Fruit fly (Drosophila melanogaster): ENCODE results near the gene Adi1.

The Adi1 gene

dm6 chr3L:10630885-10631359 is 32.3 kb upstream of the Adi1 start, which contains the start of the genes CG42535, CG34001 and hay (continued):
- TF ChIP-seq bab2 (GFP tag; optimal IDR thresholded peaks at IDR 0.05) (peak; percentile 4), dpn (GFP tag; optimal IDR thresholded peaks at IDR 0.05) (no peak), sens-2 (GFP tag; IDR thresholded peaks at IDR 0.05) (no peak), slou (GFP tag; optimal IDR thresholded peaks at IDR 0.05) (no peak), hb (GFP tag; IDR thresholded peaks at IDR 0.05; ENCODE audit: partially characterized antibody) (no peak), CG30431 (GFP tag; optimal IDR thresholded peaks at IDR 0.05) (no peak), tin (GFP tag; optimal IDR thresholded peaks at IDR 0.05) (no peak), Mad (GFP tag; optimal IDR thresholded peaks at IDR 0.05) (no peak), bsh (GFP tag; optimal IDR thresholded peaks at IDR 0.05) (no peak), Hr39 (optimal IDR thresholded peaks at IDR 0.05) (no peak), psq (GFP tag; optimal IDR thresholded peaks at IDR 0.05) (no peak), CG10462 (GFP tag; optimal IDR thresholded peaks at IDR 0.05) (no peak), crol (GFP tag; IDR thresholded peaks at IDR 0.05) (no peak), tio (GFP tag; optimal IDR thresholded peaks at IDR 0.05) (no peak), btn (GFP tag; optimal IDR thresholded peaks at IDR 0.05) (no peak), Dref (GFP tag; IDR thresholded peaks at IDR 0.05) (peak; percentile 77), CG9797 (GFP tag; optimal IDR thresholded peaks at IDR 0.05) (peak; percentile 5), CG34224 (GFP tag; IDR thresholded peaks at IDR 0.05; ENCODE audit: partially characterized antibody) (peak; percentile 26; the same call in 1 of the 3 replicates), pzg (GFP tag; optimal IDR thresholded peaks at IDR 0.05) (peak; percentile 77), CG2120 (GFP tag; optimal IDR thresholded peaks at IDR 0.05) (peak; percentile 55), CG6854 (GFP tag; optimal IDR thresholded peaks at IDR 0.05) (no peak), CG17186 (GFP tag; optimal IDR thresholded peaks at IDR 0.05) (peak; percentile 55), Oaz (GFP tag; IDR thresholded peaks at IDR 0.05) (no peak), BEAF-32 (GFP tag; optimal IDR thresholded peaks at IDR 0.05) (peak; percentile 51), mam (GFP tag; optimal IDR thresholded peaks at IDR 0.05) (peak; percentile 22), hbn (GFP tag; IDR thresholded peaks at IDR 0.05; ENCODE audit: partially characterized antibody) (0 out of 2 replicates have a peak, but pooled peaks have one; percentile 12), CG7372 (GFP tag; IDR thresholded peaks at IDR 0.05) (no peak), CG8765 (GFP tag; IDR thresholded peaks at IDR 0.05) (no peak), cg (GFP tag; optimal IDR thresholded peaks at IDR 0.05) (no peak), CG2129 (GFP tag; IDR thresholded peaks at IDR 0.05; ENCODE audit: partially characterized antibody) (no peak), CG10209 (GFP tag; optimal IDR thresholded peaks at IDR 0.05) (no peak), Awh (GFP tag; IDR thresholded peaks at IDR 0.05) (no peak), phol (tag; optimal IDR thresholded peaks at IDR 0.05) (peak; percentile 43), Blimp-1 (GFP tag; optimal IDR thresholded peaks at IDR 0.05) (no peak), CoRest (tag; optimal IDR thresholded peaks at IDR 0.05) (peak; percentile 38), pho (GFP tag; optimal IDR thresholded peaks at IDR 0.05) (peak; percentile 11), pan (optimal IDR thresholded peaks at IDR 0.05) (no peak), pan (GFP tag; optimal IDR thresholded peaks at IDR 0.05 in 1 of 2, IDR thresholded peaks at IDR 0.05 in 1 of 2) (no peak), D19A (tag; optimal IDR thresholded peaks at IDR 0.05) (no peak), CG10959 (GFP tag; IDR thresholded peaks at IDR 0.05) (no peak), CG6765 (GFP tag; optimal IDR thresholded peaks at IDR 0.05) (no peak), amos (GFP tag; IDR thresholded peaks at IDR 0.05; ENCODE audit: partially characterized antibody) (peak; percentile 38; the same call in 1 of the 2 replicates), Lhr (GFP tag; optimal IDR thresholded peaks at IDR 0.05) (peak; percentile 26), Ets65A (GFP tag) (peak; percentile 62), trem (tag; optimal IDR thresholded peaks at IDR 0.05) (peak; percentile 48), Hmr (GFP tag; optimal IDR thresholded peaks at IDR 0.05) (peak; percentile 6), slbo (GFP tag; IDR thresholded peaks at IDR 0.05) (no peak), zen (tag; optimal IDR thresholded peaks at IDR 0.05) (peak; percentile 13), Ssrp (tag; optimal IDR thresholded peaks at IDR 0.05) (no peak), CG4617 (GFP tag; optimal IDR thresholded peaks at IDR 0.05; ENCODE audit: borderline replicate concordance) (peak; percentile 58), CG13287 (GFP tag; IDR thresholded peaks at IDR 0.05; ENCODE audit: partially characterized antibody) (peak; percentile 50; the same call in 1 of the 2 replicates)
